Fruit fly (Drosophila melanogaster) whole organism, embryonic: ENCODE results near the gene CG3408.

Source experiments
- Abd-B ChIP-seq: fragments of 200-800 bp; sonication (Bioruptor generic); optimal IDR thresholded peaks from 2 replicates; lab custom pipeline; 2018; ENCODE audit warnings: missing biosample characterization, mild to moderate bottlenecking, missing genetic modification characterization, moderate library complexity
- Ada2b ChIP-seq: fragments of 200-800 bp; sonication (Bioruptor generic); IDR thresholded peaks from 2 replicates; pipeline ENCODE4 v1.3.6; 2022; ENCODE audit warnings: missing biosample characterization, missing genetic modification characterization
- Bteb2 ChIP-seq: fragments of 200-800 bp; sonication (Bioruptor generic); optimal IDR thresholded peaks from 2 replicates; lab custom pipeline; 2016; ENCODE audit warnings: missing biosample characterization, missing genetic modification characterization
- CG10274 ChIP-seq: fragments of 200-800 bp; sonication (Bioruptor generic); optimal IDR thresholded peaks from 3 replicates; lab custom pipeline; 2017; ENCODE audit warnings: missing biosample characterization, mild to moderate bottlenecking, missing genetic modification characterization
- CG10979 ChIP-seq: fragments of 200-800 bp; sonication (Bioruptor generic); optimal IDR thresholded peaks from 2 replicates; lab custom pipeline; 2018; ENCODE audit warnings: missing biosample characterization, mild to moderate bottlenecking, missing genetic modification characterization, moderate library complexity
- CG11247 ChIP-seq: fragments of 200-800 bp; sonication (Bioruptor generic); IDR thresholded peaks from 2 replicates; pipeline ENCODE4 v1.3.6; 2022; ENCODE audit warnings: missing biosample characterization, missing genetic modification characterization
- CG11504 ChIP-seq: fragments of 200-800 bp; sonication (Bioruptor generic); optimal IDR thresholded peaks from 3 replicates; lab custom pipeline; 2019; ENCODE audit warnings: missing biosample characterization, mild to moderate bottlenecking, missing genetic modification characterization, moderate library complexity
- CG11695 ChIP-seq: fragments of 200-800 bp; sonication (Bioruptor generic); IDR thresholded peaks from 3 replicates; pipeline ENCODE4 v1.3.6; 2022; ENCODE audit warnings: missing biosample characterization, missing genetic modification characterization
- CG12391 ChIP-seq: fragments of 200-800 bp; sonication (Bioruptor generic); optimal IDR thresholded peaks from 3 replicates; lab custom pipeline; 2018; ENCODE audit warnings: missing biosample characterization, mild to moderate bottlenecking, missing genetic modification characterization, moderate library complexity
- CG12942 ChIP-seq: fragments of 200-800 bp; sonication (Bioruptor generic); optimal IDR thresholded peaks from 3 replicates; lab custom pipeline; 2016; ENCODE audit warnings: missing biosample characterization, missing genetic modification characterization
- CG13424 ChIP-seq: fragments of 200-800 bp; sonication (Bioruptor generic); optimal IDR thresholded peaks from 2 replicates; lab custom pipeline; 2019; ENCODE audit warnings: missing biosample characterization, mild to moderate bottlenecking, missing genetic modification characterization, moderate library complexity
- CG1602 ChIP-seq: fragments of 200-800 bp; sonication (Bioruptor generic); optimal IDR thresholded peaks from 3 replicates; lab custom pipeline; 2016; ENCODE audit warnings: missing biosample characterization, missing genetic modification characterization
- CG1647 ChIP-seq: fragments of 200-800 bp; sonication (Bioruptor generic); optimal IDR thresholded peaks from 3 replicates; lab custom pipeline; 2016; ENCODE audit warnings: missing biosample characterization, missing genetic modification characterization
- CG17359 ChIP-seq: fragments of 200-800 bp; sonication (Bioruptor generic); optimal IDR thresholded peaks from 3 replicates; lab custom pipeline; 2018; ENCODE audit warnings: missing biosample characterization, mild to moderate bottlenecking, missing genetic modification characterization, moderate library complexity
- CG18599 ChIP-seq: fragments of 200-800 bp; sonication (Bioruptor generic); optimal IDR thresholded peaks from 3 replicates; lab custom pipeline; 2017; ENCODE audit warnings: missing biosample characterization, missing genetic modification characterization, mild to moderate bottlenecking, moderate library complexity, missing genetic modification reagents
- CG31224 ChIP-seq: fragments of 200-800 bp; sonication (Bioruptor generic); IDR thresholded peaks from 2 replicates; pipeline ENCODE4 v1.3.6; 2022; ENCODE audit warnings: missing biosample characterization, missing genetic modification characterization
- CG31388 ChIP-seq: fragments of 200-800 bp; sonication (Bioruptor generic); optimal IDR thresholded peaks from 2 replicates; lab custom pipeline; 2016; ENCODE audit warnings: missing biosample characterization, missing genetic modification characterization
- CG34422 ChIP-seq: fragments of 200-800 bp; sonication (Bioruptor generic); IDR thresholded peaks from 3 replicates; pipeline ENCODE4 v1.3.6; 2022; ENCODE audit warnings: missing biosample characterization, missing genetic modification characterization
- CG4328 ChIP-seq: fragments of 200-800 bp; sonication (Bioruptor generic); optimal IDR thresholded peaks from 3 replicates; lab custom pipeline; 2017; ENCODE audit warnings: missing biosample characterization, missing genetic modification reagents, missing genetic modification characterization
- CG4404 ChIP-seq: fragments of 200-800 bp; sonication (Bioruptor generic); IDR thresholded peaks from 2 replicates; pipeline ENCODE4 v1.3.6; 2022; ENCODE audit warnings: missing biosample characterization, missing genetic modification characterization
- CG7357 ChIP-seq: fragments of 200-800 bp; sonication (Bioruptor generic); IDR thresholded peaks from 3 replicates; pipeline ENCODE4 v1.3.6; 2022; ENCODE audit warnings: missing biosample characterization, missing genetic modification characterization
- CG8944 ChIP-seq: fragments of 200-800 bp; sonication (Bioruptor generic); optimal IDR thresholded peaks from 3 replicates; lab custom pipeline; 2016; ENCODE audit warnings: missing biosample characterization, missing genetic modification characterization
- CTCF ChIP-seq: fragments of 200-800 bp; sonication (Bioruptor generic); optimal IDR thresholded peaks from 2 replicates; lab custom pipeline; 2017; ENCODE audit warnings: missing biosample characterization, mild to moderate bottlenecking, missing genetic modification characterization, moderate library complexity
- Camta ChIP-seq: fragments of 200-800 bp; sonication (Bioruptor generic); optimal IDR thresholded peaks from 2 replicates; lab custom pipeline; 2016; ENCODE audit warnings: missing biosample characterization, missing genetic modification characterization
- D19A ChIP-seq: fragments of 200-800 bp; optimal IDR thresholded peaks from 3 replicates; lab custom pipeline; 2019; ENCODE audit warnings: missing biosample characterization, mild to moderate bottlenecking, missing genetic modification characterization, moderate library complexity
- E2f1 ChIP-seq: fragments of 200-800 bp; sonication (Bioruptor generic); IDR thresholded peaks from 2 replicates; pipeline ENCODE4 v1.3.6; 2022; ENCODE audit warnings: missing biosample characterization, missing genetic modification characterization
- Eip74EF ChIP-seq, 2 experiments: fragments of 200-800 bp in 1 of 2; fragments of >200 bp in 1 of 2; sonication (Bioruptor generic) in 1 of 2; optimal IDR thresholded peaks; 2 replicates each; lab custom pipeline; 2017 to 2019; ENCODE audit warnings: missing biosample characterization in 2 of 2, missing genetic modification characterization in 2 of 2, mild to moderate bottlenecking in 1 of 2, moderate library complexity in 1 of 2
- Kr ChIP-seq: fragments of 200-800 bp; sonication (Bioruptor generic); optimal IDR thresholded peaks from 2 replicates; lab custom pipeline; 2017; ENCODE audit warnings: missing biosample characterization, mild to moderate bottlenecking, missing genetic modification characterization
- Mad ChIP-seq: fragments of 200-800 bp; sonication (Bioruptor generic); optimal IDR thresholded peaks from 2 replicates; lab custom pipeline; 2016; ENCODE audit warnings: missing biosample characterization, missing genetic modification characterization
- Oli ChIP-seq: fragments of 200-800 bp; sonication (Bioruptor generic); optimal IDR thresholded peaks from 2 replicates; lab custom pipeline; 2018; ENCODE audit warnings: missing biosample characterization, mild to moderate bottlenecking, missing genetic modification characterization, moderate library complexity
- Ptx1 ChIP-seq: fragments of 200-800 bp; sonication (Bioruptor generic); IDR thresholded peaks from 2 replicates; pipeline ENCODE4 v1.3.6; 2022; ENCODE audit warnings: missing biosample characterization, missing genetic modification characterization
- Sox100B ChIP-seq: fragments of 200-800 bp; sonication (Bioruptor generic); optimal IDR thresholded peaks from 3 replicates; lab custom pipeline; 2018; ENCODE audit warnings: missing biosample characterization, mild to moderate bottlenecking, missing genetic modification characterization
- Trl ChIP-seq, 3 experiments: fragments of >200 bp in 2 of 3; fragments of 200-800 bp in 1 of 3; sonication (Bioruptor generic) in 1 of 3; optimal IDR thresholded peaks; 2 replicates in 1 of 3; 3 replicates in 2 of 3; lab custom pipeline; 2016 to 2017; ENCODE audit warnings: missing biosample characterization in 1 of 3, missing genetic modification characterization in 1 of 3
- al ChIP-seq: fragments of 200-800 bp; sonication (Bioruptor generic); IDR thresholded peaks from 2 replicates; pipeline ENCODE4 v1.3.6; 2022; ENCODE audit warnings: missing biosample characterization, missing genetic modification characterization
- ash1 ChIP-seq: fragments of 200-800 bp; sonication (Bioruptor generic); optimal IDR thresholded peaks from 2 replicates; lab custom pipeline; 2018; ENCODE audit warnings: missing biosample characterization, mild to moderate bottlenecking, missing genetic modification characterization
- bsh ChIP-seq, 2 experiments: fragments of 200-800 bp; sonication (Bioruptor generic); optimal IDR thresholded peaks; 2 replicates each; lab custom pipeline; 2017 to 2018; ENCODE audit warnings: mild to moderate bottlenecking in 2 of 2, missing biosample characterization in 2 of 2, missing genetic modification characterization in 2 of 2, moderate library complexity in 1 of 2
- cas ChIP-seq: fragments of 200-800 bp; sonication (Bioruptor generic); IDR thresholded peaks from 2 replicates; pipeline ENCODE4 v1.3.6; 2022; ENCODE audit warnings: missing biosample characterization, missing genetic modification characterization
- dmrt99B ChIP-seq: fragments of 200-800 bp; sonication (Bioruptor generic); optimal IDR thresholded peaks from 2 replicates; lab custom pipeline; 2018; ENCODE audit warnings: missing biosample characterization, mild to moderate bottlenecking, missing genetic modification characterization, moderate library complexity
- dysf ChIP-seq: fragments of 200-800 bp; sonication (Bioruptor generic); IDR thresholded peaks from 3 replicates; pipeline ENCODE4 v1.3.6; 2022; ENCODE audit warnings: missing biosample characterization, missing genetic modification characterization
- ewg ChIP-seq: fragments of 200-800 bp; sonication (Bioruptor generic); optimal IDR thresholded peaks from 3 replicates; lab custom pipeline; 2017; ENCODE audit warnings: mild to moderate bottlenecking, missing biosample characterization, missing genetic modification reagents, missing genetic modification characterization
- fd96Cb ChIP-seq: fragments of 200-800 bp; sonication (Bioruptor generic); optimal IDR thresholded peaks from 2 replicates; lab custom pipeline; 2018; ENCODE audit warnings: missing biosample characterization, mild to moderate bottlenecking, missing genetic modification characterization, moderate library complexity
- grau ChIP-seq: fragments of 200-800 bp; optimal IDR thresholded peaks from 3 replicates; lab custom pipeline; 2019; ENCODE audit warnings: missing biosample characterization, mild to moderate bottlenecking, missing genetic modification characterization, moderate library complexity
- gt ChIP-seq: fragments of 200-800 bp; sonication (Bioruptor generic); IDR thresholded peaks from 2 replicates; pipeline ENCODE4 v1.3.6; 2022; ENCODE audit warnings: missing biosample characterization, missing genetic modification characterization
- pita ChIP-seq: fragments of 200-800 bp; sonication (Bioruptor generic); optimal IDR thresholded peaks from 2 replicates; lab custom pipeline; 2017; ENCODE audit warnings: missing biosample characterization, mild to moderate bottlenecking, missing genetic modification characterization
- slbo ChIP-seq: fragments of 200-800 bp; sonication (Bioruptor generic); IDR thresholded peaks from 2 replicates; pipeline ENCODE4 v1.3.6; 2022; ENCODE audit warnings: missing biosample characterization, missing genetic modification characterization
- slou ChIP-seq: fragments of 200-800 bp; sonication (Bioruptor generic); optimal IDR thresholded peaks from 3 replicates; lab custom pipeline; 2016; ENCODE audit warnings: missing biosample characterization, missing genetic modification characterization
- tgo ChIP-seq: fragments of 200-800 bp; sonication (Bioruptor generic); IDR thresholded peaks from 3 replicates; pipeline ENCODE4 v1.3.6; 2022; ENCODE audit warnings: missing biosample characterization, missing genetic modification characterization
- vfl ChIP-seq: fragments of 200-800 bp; sonication (Bioruptor generic); optimal IDR thresholded peaks from 2 replicates; lab custom pipeline; 2016; ENCODE audit warnings: missing biosample characterization, missing genetic modification characterization
- zf30C ChIP-seq: fragments of 200-800 bp; sonication (Bioruptor generic); optimal IDR thresholded peaks from 3 replicates; lab custom pipeline; 2018; ENCODE audit warnings: missing biosample characterization, mild to moderate bottlenecking, missing genetic modification characterization
- zfh2 ChIP-seq: fragments of 200-800 bp; sonication (Bioruptor generic); optimal IDR thresholded peaks from 2 replicates; lab custom pipeline; 2016; ENCODE audit warnings: missing biosample characterization, missing genetic modification characterization

Gene CG3408

dm6 chr3L:9552190-9552809, 42.9 kb upstream of the CG3408 start (continued):
- TF ChIP-seq pita (GFP tag; lab: Kevin White, UChicago) (no peak), CG10274 (GFP tag; lab: Kevin White, UChicago) (no peak), ewg (GFP tag; lab: Kevin White, UChicago) (no peak), grau (tag; lab: Kevin White, UChicago) (peak; percentile 74), CG11695 (0 out of 3 replicates have a peak, but pooled peaks have one; percentile 19), zfh2 (no peak), D19A (tag; lab: Kevin White, UChicago) (no peak), bsh (GFP tag; optimal IDR thresholded peaks at IDR 0.05; lab: Kevin White, UChicago) (peak in 1 of 2 experiments; percentile 22), Ptx1 (GFP tag; lab: Robert Waterston, UW) (peak; percentile 50), CG1602 (GFP tag; lab: Kevin White, UChicago) (no peak), Eip74EF (GFP tag; optimal IDR thresholded peaks at IDR 0.05; lab: Kevin White, UChicago) (peak in 1 of 2 experiments; percentile 19), cas (no peak), Camta (GFP tag; lab: Kevin White, UChicago) (no peak), CG13424 (tag; lab: Kevin White, UChicago) (peak; percentile 31), CG4404 (GFP tag; lab: Robert Waterston, UW) (no peak), zf30C (no peak), dysf (peak; percentile 58; the same call in 2 of the 3 replicates), dmrt99B (tag; lab: Kevin White, UChicago) (peak; percentile 57), Ada2b (GFP tag; lab: Robert Waterston, UW) (peak; percentile 43), Abd-B (GFP tag; lab: Kevin White, UChicago) (no peak), Mad (no peak), CG10979 (tag; lab: Kevin White, UChicago) (no peak), slou (no peak), vfl (GFP tag; lab: Kevin White, UChicago) (no peak), CG1647 (GFP tag; lab: Kevin White, UChicago) (no peak), fd96Cb (tag; lab: Kevin White, UChicago) (no peak), Kr (GFP tag; lab: Kevin White, UChicago) (no peak), al (no peak), CG7357 (GFP tag; lab: Robert Waterston, UW) (no peak), gt (GFP tag; lab: Robert Waterston, UW) (no peak), CG17359 (tag; lab: Kevin White, UChicago) (peak; percentile 39), E2f1 (GFP tag; lab: Robert Waterston, UW) (peak; percentile 42), Trl (optimal IDR thresholded peaks at IDR 0.05; lab: Kevin White, UChicago) (no peak), Trl (GFP tag; optimal IDR thresholded peaks at IDR 0.05; lab: Kevin White, UChicago) (no peak), CG12942 (no peak), slbo (GFP tag; lab: Robert Waterston, UW) (peak; percentile 38; the same call in 1 of the 2 replicates), ash1 (GFP tag; lab: Kevin White, UChicago) (no peak), CG11504 (tag; lab: Kevin White, UChicago) (peak; percentile 54), CG11247 (GFP tag; lab: Robert Waterston, UW) (0 out of 2 replicates have a peak, but pooled peaks have one; percentile 5), CTCF (GFP tag; lab: Kevin White, UChicago) (no peak), Bteb2 (GFP tag; lab: Kevin White, UChicago) (no peak), CG12391 (no peak), Sox100B (GFP tag; lab: Kevin White, UChicago) (no peak), tgo (GFP tag; lab: Robert Waterston, UW) (peak; percentile 51), CG18599 (GFP tag; lab: Kevin White, UChicago) (no peak), Oli (tag; lab: Kevin White, UChicago) (peak; percentile 36), CG4328 (no peak), CG8944 (GFP tag; lab: Kevin White, UChicago) (no peak), CG34422 (0 out of 3 replicates have a peak, but pooled peaks have one; percentile 40), CG31224 (GFP tag; lab: Robert Waterston, UW) (no peak), CG31388 (GFP tag; lab: Kevin White, UChicago) (no peak)
